Worm (Caenorhabditis elegans): ENCODE measurements around the gene faah-1.

DNA sequence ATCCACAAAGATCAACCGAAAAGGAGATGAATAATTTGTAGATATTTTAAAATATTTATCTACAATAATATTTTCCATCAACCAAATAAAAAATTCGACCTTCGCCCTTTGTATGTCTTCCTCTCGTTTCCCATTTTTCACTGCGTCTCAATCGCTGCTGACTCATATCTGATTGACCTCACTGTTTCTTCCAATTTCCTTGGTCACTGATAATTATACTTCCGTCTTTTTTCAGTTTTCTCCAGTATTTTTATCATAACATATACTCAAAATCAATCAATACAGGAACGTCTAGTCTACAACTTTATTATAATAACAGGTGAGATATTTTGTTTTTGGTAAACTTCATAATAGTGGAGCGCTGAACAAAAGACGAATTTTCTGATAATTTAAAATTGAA, 20.2 kb upstream of the faah-1 start, which contains the start of gene pmk-3:
- TF ChIP-seq med-1 (GFP tag; optimal IDR thresholded peaks at IDR 0.05; ENCODE audit: insufficient read depth): no peak
- TF ChIP-seq flt-1 (GFP tag; IDR thresholded peaks at IDR 0.05): no peak
- TF ChIP-seq ztf-23 (GFP tag; IDR thresholded peaks at IDR 0.05): no peak

Measured in whole organism, midembryonic.